Worm (Caenorhabditis elegans) whole organism, midembryonic: ENCODE measurements around the gene srbc-66.
"Not testable (repeated sequence)": the region's sequence is repeated elsewhere in the genome, so short reads cannot be mapped to it uniquely, and the experiment has no call there.

Experiments used
- T22C8.4 ChIP-seq: fragments of 200-800 bp; sonication (Bioruptor generic); IDR thresholded peaks from 2 replicates; pipeline ENCODE4 v1.3.6; 2022; ENCODE audit warnings: missing genetic modification characterization, missing compliant biosample characterization
- cog-1 ChIP-seq: sonication (generic microtip); optimal IDR thresholded peaks from 2 replicates; lab custom pipeline; 2016; ENCODE audit warnings: missing genetic modification characterization, missing compliant biosample characterization
- flt-1 ChIP-seq: fragments of 200-800 bp; sonication (Bioruptor generic); IDR thresholded peaks from 2 replicates; pipeline ENCODE4 v1.3.6; 2022; ENCODE audit warnings: missing genetic modification characterization, missing compliant biosample characterization
- klf-2 ChIP-seq: fragments of 200-800 bp; sonication (Bioruptor generic); conservative IDR thresholded peaks from 2 replicates; pipeline ENCODE4 v1.3.6; 2022; ENCODE audit warnings: missing genetic modification reagents, missing genetic modification characterization, missing compliant biosample characterization
- med-1 ChIP-seq: sonication (generic microtip); optimal IDR thresholded peaks from 2 replicates; lab custom pipeline; 2017; ENCODE audit warnings: missing genetic modification characterization, mild to moderate bottlenecking, missing compliant biosample characterization, antibody characterized with exemption, missing genetic modification reagents; ENCODE audit not compliant: insufficient read depth
- ref-1 ChIP-seq: fragments of 200-800 bp; sonication (Bioruptor generic); conservative IDR thresholded peaks from 2 replicates; pipeline ENCODE4 v1.3.6; 2022; ENCODE audit warnings: missing genetic modification reagents, missing genetic modification characterization, missing compliant biosample characterization
- tab-1 ChIP-seq: fragments of 200-800 bp; sonication (Bioruptor generic); IDR thresholded peaks from 2 replicates; pipeline ENCODE4 v1.3.6; 2022; ENCODE audit warnings: missing genetic modification characterization, missing compliant biosample characterization
- ztf-23 ChIP-seq: fragments of 200-800 bp; sonication (Bioruptor generic); IDR thresholded peaks from 2 replicates; pipeline ENCODE4 v1.3.6; 2022; ENCODE audit warnings: missing genetic modification reagents, missing genetic modification characterization, missing compliant biosample characterization
- ztf-29 ChIP-seq: fragments of 200-800 bp; sonication (Bioruptor generic); IDR thresholded peaks from 2 replicates; pipeline ENCODE4 v1.3.6; 2022; ENCODE audit warnings: missing genetic modification reagents, missing genetic modification characterization, missing compliant biosample characterization

srbc-66 gene

DNA sequence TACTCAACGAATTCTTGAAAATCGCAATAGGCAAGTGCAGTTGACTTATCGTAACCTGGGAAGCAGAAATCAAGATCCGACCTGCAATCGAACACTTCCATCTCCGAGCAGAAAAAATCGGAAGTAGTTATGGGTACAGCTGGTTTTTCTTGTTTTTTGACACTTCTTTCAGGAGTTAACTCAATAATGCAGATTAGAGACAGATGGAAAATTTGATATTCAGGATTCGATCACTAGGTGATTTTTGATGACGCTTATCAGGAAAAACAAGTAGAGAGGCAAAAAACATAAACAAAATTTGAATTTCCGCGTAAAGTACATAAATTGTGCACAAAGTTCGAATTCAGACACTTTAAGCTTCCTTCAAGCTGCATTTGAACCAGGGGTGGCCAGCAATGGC, 18.3 kb downstream of the srbc-66 start, which contains the start of gene srw-130:
Gene srw-130, minus strand, starts transcription at position 101 of the 400 bp plus-strand sequence.
- TF ChIP-seq ref-1 (GFP tag; lab: Robert Waterston, UW) = no peak
- TF ChIP-seq ztf-23 (GFP tag; lab: Robert Waterston, UW) = no peak
- TF ChIP-seq cog-1 (tag; lab: Kevin White, UChicago) = no peak
- TF ChIP-seq klf-2 (GFP tag; lab: Robert Waterston, UW) = no peak
- no peak for TF ChIP-seq flt-1 (GFP tag; lab: Robert Waterston, UW)
- TF ChIP-seq tab-1 (GFP tag; lab: Robert Waterston, UW) = no peak
- TF ChIP-seq T22C8.4 (GFP tag; lab: Robert Waterston, UW) = no peak
- no peak for TF ChIP-seq med-1 (GFP tag; lab: Kevin White, UChicago)
- no peak for TF ChIP-seq ztf-29 (GFP tag; lab: Robert Waterston, UW)

DNA sequence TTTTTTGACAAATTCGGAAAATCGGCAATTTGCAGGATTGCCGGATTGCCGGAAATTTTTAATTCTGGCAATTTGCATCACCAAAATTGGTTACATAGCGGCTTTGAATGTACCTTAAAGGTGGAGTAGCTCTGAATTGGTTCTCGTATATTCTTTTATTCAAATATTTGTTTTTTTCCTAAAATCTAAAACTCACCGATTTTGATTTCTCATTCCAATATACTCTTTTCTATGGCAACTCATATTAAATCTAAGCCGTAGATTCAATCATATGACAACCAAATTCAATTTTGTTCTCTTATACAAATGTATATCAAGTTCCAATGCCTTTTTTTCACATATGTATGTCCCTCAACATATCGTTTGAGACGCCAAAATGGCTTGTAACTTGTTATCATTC, 19.1 kb downstream of the srbc-66 start, which contains the start of gene sri-21:
Gene sri-21, plus strand, starts transcription at position 301 of the 400 bp plus-strand sequence.
- no peak for TF ChIP-seq ztf-23 (GFP tag; lab: Robert Waterston, UW)
- TF ChIP-seq ref-1 (GFP tag; lab: Robert Waterston, UW) = no peak

DNA sequence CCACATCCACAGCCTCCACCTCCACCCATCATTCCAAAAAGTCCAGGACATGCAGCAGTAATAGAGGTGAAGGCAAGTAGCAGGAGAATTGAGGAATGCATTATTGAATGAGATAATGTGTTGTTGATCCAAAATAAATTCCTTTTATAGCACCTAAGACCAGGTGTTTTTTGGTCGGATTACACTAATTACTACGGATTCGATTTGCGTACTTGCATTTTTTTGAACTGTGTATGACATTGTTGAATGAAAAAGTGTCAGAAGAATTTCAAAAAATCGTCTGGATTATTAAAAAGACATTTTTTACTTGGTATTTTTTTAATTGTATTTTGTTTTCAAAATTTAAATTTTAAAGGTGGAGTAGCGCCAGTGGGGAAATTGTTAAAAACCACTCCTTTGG, 21.3 kb downstream of the srbc-66 start, which contains the start of gene grl-28:
Gene grl-28, minus strand, starts transcription at position 101 of the 400 bp plus-strand sequence.
- no peak for TF ChIP-seq T22C8.4 (GFP tag; lab: Robert Waterston, UW)
- no peak for TF ChIP-seq ztf-23 (GFP tag; lab: Robert Waterston, UW)
- no peak for TF ChIP-seq cog-1 (tag; lab: Kevin White, UChicago)
- no peak for TF ChIP-seq ref-1 (GFP tag; lab: Robert Waterston, UW)
- no peak for TF ChIP-seq klf-2 (GFP tag; lab: Robert Waterston, UW)
- TF ChIP-seq flt-1 (GFP tag; lab: Robert Waterston, UW) = no peak
- TF ChIP-seq ztf-29 (GFP tag; lab: Robert Waterston, UW) = no peak
- TF ChIP-seq tab-1 (GFP tag; lab: Robert Waterston, UW) = no peak
- no peak for TF ChIP-seq med-1 (GFP tag; lab: Kevin White, UChicago)

DNA sequence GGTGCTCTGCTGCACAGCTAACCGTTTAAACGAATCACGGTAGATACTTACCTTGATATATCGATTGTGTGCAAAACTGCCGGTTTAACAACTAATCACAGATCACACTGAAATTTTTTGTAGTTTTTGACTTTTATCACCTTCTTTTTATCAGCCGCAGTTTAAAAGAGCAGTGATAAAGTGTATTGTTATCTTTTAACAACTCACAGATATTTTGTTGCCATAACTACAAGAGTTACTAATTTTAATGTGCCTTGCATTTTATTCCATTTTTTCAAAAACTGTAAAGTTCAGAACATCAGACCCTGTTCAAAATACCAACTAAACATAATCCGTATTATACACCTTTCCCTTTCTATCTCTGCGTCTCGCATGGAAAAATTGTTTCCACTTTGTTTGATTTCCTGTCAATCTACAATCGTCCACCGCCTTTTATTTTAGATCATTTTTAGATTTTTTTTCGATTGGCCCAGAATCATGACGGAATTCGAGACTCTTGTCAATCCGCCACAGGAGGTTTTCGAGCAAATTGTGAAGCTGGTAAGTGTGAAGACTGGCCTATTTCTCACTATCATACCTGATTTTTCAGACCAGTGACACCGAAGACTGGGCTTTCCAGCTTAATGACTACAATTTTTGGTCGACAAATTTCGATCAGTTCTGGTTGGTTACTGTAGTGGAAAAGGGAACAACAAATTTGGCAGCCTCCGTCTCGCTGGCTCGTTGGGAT, 22.4 kb downstream of the srbc-66 start, which contains the start of gene T24A6.20:
Gene T24A6.20, plus strand, starts transcription at position 395 of the 730 bp plus-strand sequence.
- TF ChIP-seq flt-1 (GFP tag; lab: Robert Waterston, UW) = no peak
- no peak for TF ChIP-seq T22C8.4 (GFP tag; lab: Robert Waterston, UW)
- TF ChIP-seq med-1 (GFP tag; lab: Kevin White, UChicago) = no peak
- TF ChIP-seq ztf-23 (GFP tag; lab: Robert Waterston, UW) = no peak
- TF ChIP-seq tab-1 (GFP tag; lab: Robert Waterston, UW) = no peak
- TF ChIP-seq cog-1 (tag; lab: Kevin White, UChicago) = no peak
- TF ChIP-seq ztf-29 (GFP tag; lab: Robert Waterston, UW) = no peak
- no peak for TF ChIP-seq ref-1 (GFP tag; lab: Robert Waterston, UW)
- no peak for TF ChIP-seq klf-2 (GFP tag; lab: Robert Waterston, UW)

DNA sequence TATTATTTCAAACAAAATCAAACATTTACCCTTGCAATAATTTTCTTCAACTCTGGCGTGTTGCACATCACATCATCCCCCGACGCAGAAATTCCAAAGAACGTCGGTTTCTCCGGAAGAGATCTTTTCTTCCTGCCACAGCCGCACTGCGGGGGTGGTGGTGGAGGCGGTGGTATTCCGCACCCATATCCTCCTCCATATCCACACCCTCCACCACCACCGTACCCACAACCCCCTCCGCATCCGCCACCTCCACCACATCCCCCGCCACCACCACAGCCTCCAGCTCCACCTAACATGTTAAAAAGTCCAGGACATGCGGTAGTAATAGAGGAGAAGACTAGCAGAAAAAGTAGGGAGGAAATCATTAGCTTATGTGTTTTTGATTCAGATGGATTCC, 24.4 kb downstream of the srbc-66 start, which contains the start of gene grl-29:
Gene grl-29, minus strand, starts transcription at position 368 of the 400 bp plus-strand sequence.
- TF ChIP-seq tab-1 (GFP tag; lab: Robert Waterston, UW) (no peak), ztf-23 (GFP tag; lab: Robert Waterston, UW) (0 out of 2 replicates have a peak, but pooled peaks have one; percentile 19)

DNA sequence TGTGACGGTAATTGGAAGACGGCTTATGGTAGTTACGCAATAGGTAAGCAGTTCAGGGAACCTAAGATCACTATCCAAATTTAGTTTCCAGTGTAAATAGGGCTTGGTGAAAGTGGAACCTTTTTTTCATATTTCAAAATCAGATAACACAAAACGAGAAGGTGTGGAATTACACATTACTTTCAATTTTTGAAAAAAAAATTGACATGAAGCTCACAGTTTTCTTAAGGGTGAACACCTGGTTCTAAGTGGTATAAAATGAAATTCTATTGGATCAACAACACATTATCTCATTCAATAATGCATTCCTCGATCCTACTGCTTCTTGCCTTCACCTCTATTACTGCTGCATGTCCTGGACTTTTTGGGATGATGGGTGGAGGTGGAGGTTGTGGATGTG, 25.5 kb downstream of the srbc-66 start, which contains the start of gene grl-30:
Gene grl-30, plus strand, starts transcription at position 301 of the 400 bp plus-strand sequence.
- no peak for TF ChIP-seq ref-1 (GFP tag; lab: Robert Waterston, UW)

DNA sequence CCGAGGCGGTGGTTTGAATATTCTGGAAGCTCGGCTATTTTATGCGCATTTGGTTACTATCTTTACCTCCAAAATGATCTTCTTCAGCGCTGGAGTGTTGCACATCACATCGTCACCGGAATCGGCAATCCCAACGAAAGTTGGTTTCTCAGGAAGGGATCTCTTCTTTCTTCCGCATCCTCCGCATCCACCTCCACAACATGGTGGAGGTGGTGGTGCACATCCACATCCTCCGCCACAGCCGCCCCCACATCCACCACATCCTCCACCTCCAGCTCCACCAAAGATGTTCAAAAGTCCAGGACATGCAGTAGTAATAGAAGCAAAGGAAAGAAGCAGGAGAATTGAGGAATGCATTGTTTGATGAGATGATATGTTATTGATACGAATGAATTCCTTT, 26.9 kb downstream of the srbc-66 start, which contains the start of gene grl-31:
Gene grl-31, minus strand, starts transcription at position 357 of the 400 bp plus-strand sequence.
- TF ChIP-seq T22C8.4 (GFP tag; lab: Robert Waterston, UW) (no peak), ref-1 (GFP tag; lab: Robert Waterston, UW) (no peak), ztf-23 (GFP tag; lab: Robert Waterston, UW) (no peak), klf-2 (GFP tag; lab: Robert Waterston, UW) (no peak), cog-1 (tag; lab: Kevin White, UChicago) (no peak), ztf-29 (GFP tag; lab: Robert Waterston, UW) (no peak), flt-1 (GFP tag; lab: Robert Waterston, UW) (no peak), tab-1 (GFP tag; lab: Robert Waterston, UW) (no peak), med-1 (GFP tag; lab: Kevin White, UChicago) (no peak)

DNA sequence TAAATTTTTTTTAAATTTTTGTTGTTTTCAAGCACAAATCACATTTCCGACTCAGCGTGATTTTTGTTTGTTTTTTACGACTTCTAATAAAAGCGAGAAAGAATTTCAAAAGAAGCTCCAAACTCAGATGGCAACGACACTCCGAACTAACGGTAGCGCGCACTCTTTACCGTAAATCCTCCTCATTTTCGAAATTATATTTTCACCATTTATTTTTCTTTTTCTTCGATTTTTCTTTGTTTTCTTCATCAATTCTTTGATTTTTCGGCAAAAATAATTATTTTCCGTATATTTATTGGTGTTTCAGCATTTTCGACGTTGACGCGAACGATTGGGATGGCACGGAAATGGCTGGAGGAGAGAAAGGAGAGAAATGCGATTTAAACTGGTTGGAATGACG, 28.2 kb downstream of the srbc-66 start, which contains the start of gene T24A6.1:
Gene T24A6.1, plus strand, starts transcription at position 301 of the 400 bp plus-strand sequence.
- TF ChIP-seq ztf-23 (GFP tag; lab: Robert Waterston, UW); med-1 (GFP tag; lab: Kevin White, UChicago); tab-1 (GFP tag; lab: Robert Waterston, UW): not testable (repeated sequence)

DNA sequence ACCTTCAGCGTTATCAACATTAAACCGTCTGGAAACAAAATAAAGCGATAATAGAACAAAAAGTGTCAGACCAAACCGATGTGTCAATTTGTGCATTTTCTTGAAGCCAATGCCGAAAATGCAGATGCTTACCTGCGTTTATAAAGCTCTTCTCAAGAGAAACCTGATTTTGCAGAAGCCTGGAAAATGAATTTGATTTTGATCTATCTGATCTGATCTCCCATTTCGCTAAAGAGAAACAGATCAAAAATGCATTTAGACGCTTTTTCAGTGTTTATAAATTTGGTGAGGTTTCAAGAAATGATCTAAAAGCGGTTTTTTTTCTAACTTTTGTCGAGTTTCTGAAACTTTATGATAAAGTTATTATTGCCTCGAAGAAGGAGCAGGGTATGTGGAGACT, 32.3 kb downstream of the srbc-66 start, which contains the start of gene T24A6.16:
Gene T24A6.16, minus strand, starts transcription at position 101 of the 400 bp plus-strand sequence.
- TF ChIP-seq flt-1, ztf-23, ref-1 (GFP tag; lab: Robert Waterston, UW): not testable (repeated sequence)
